Worm (Caenorhabditis elegans): Measurements from ENCODE around the gene F09C6.13.

- TF ChIP-seq nfya-2 (GFP tag; IDR thresholded peaks at IDR 0.05) (no peak), sptf-2 (GFP tag; optimal IDR thresholded peaks at IDR 0.05) (no peak), F49E8.2 (tag; optimal IDR thresholded peaks at IDR 0.05; ENCODE audit: insufficient read depth) (no peak), rec-8 (tag; optimal IDR thresholded peaks at IDR 0.05) (no peak), unc-62 (GFP tag; optimal IDR thresholded peaks at IDR 0.05) (no peak), gei-17 (GFP tag; optimal IDR thresholded peaks at IDR 0.05) (no peak), ZK185.1 (tag; optimal IDR thresholded peaks at IDR 0.05; ENCODE audit: poor library complexity, severe bottlenecking) (no peak)
Measured at ce11 chrV:16882260-16882918, 2.5 kb upstream of the F09C6.13 start, which contains the start of the genes F09C6.11 and F09C6.12.
